Fruit fly (Drosophila melanogaster) whole organism, pupa: ENCODE measurements around the gene CG11699.

ENCODE experiments used
- CG14655 ChIP-seq: fragments of 200-800 bp; sonication (Bioruptor generic); optimal IDR thresholded peaks from 3 replicates; lab custom pipeline; 2017; ENCODE audit warnings: mild to moderate bottlenecking, missing biosample characterization, missing genetic modification reagents, missing genetic modification characterization
- CG34367 ChIP-seq: fragments of 200-800 bp; sonication (Bioruptor generic); optimal IDR thresholded peaks from 2 replicates; lab custom pipeline; 2018; ENCODE audit warnings: missing biosample characterization, mild to moderate bottlenecking, missing genetic modification characterization
- D1 ChIP-seq: fragments of 200-800 bp; sonication (Bioruptor generic); optimal IDR thresholded peaks from 2 replicates; lab custom pipeline; 2018; ENCODE audit warnings: missing biosample characterization, mild to moderate bottlenecking, missing genetic modification characterization, moderate library complexity
- EcR ChIP-seq: fragments of 200-800 bp; sonication (Bioruptor generic); optimal IDR thresholded peaks from 3 replicates; lab custom pipeline; 2019; ENCODE audit warnings: missing biosample characterization, missing genetic modification characterization, mild to moderate bottlenecking, moderate library complexity, missing genetic modification reagents
- Pif1B ChIP-seq: fragments of 200-800 bp; sonication (Bioruptor generic); optimal IDR thresholded peaks from 3 replicates; lab custom pipeline; 2016; ENCODE audit warnings: missing biosample characterization, missing genetic modification characterization

DNA sequence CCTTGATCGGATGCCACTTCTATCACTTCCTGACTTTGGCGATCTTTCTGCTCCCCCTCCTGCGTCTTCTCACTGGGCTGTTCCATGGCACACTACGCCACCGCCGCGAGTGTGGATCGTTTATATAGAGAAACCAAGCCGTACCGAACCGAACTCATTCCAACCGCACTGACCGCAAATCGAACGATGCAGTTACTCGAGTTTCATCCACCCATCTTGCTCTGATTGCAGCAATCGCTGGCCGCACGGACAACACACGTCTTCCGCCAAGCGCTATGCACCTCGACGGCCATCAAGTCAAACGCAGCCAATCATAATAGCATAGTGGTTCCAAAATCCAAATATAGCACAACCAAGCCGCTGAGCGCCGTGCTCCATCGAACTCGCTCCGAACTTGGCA is 13.7 kb downstream of the CG11699 start, which contains the start of gene pkm:
- no peak for TF ChIP-seq CG34367 (tag; lab: Kevin White, UChicago)
- no peak for TF ChIP-seq Pif1B
- no peak for TF ChIP-seq CG14655 (GFP tag; lab: Kevin White, UChicago)
- no peak for TF ChIP-seq D1 (tag; lab: Kevin White, UChicago)
- TF ChIP-seq EcR (GFP tag; lab: Kevin White, UChicago) = no peak
